Worm (Caenorhabditis elegans) whole organism, L3 larva: ENCODE results near the gene phf-34.

ENCODE experiments used
- ama-1 ChIP-seq: fragments of 150-350 bp; optimal IDR thresholded peaks from 2 replicates; lab custom pipeline; 2018
- egl-27 ChIP-seq: sonication (generic microtip); optimal IDR thresholded peaks from 4 replicates; lab custom pipeline; 2017; ENCODE audit warnings: missing biosample characterization, missing genetic modification reagents, missing genetic modification characterization
- elt-2 ChIP-seq: sonication (generic microtip); optimal IDR thresholded peaks from 2 replicates; lab custom pipeline; 2016; ENCODE audit warnings: missing genetic modification reagents, mild to moderate bottlenecking, missing genetic modification characterization, missing compliant biosample characterization
- fkh-10 ChIP-seq: sonication (generic microtip); optimal IDR thresholded peaks from 2 replicates; lab custom pipeline; 2017; ENCODE audit warnings: missing biosample characterization, missing genetic modification reagents, missing genetic modification characterization
- lsy-12 ChIP-seq: sonication (generic microtip); optimal IDR thresholded peaks from 2 replicates; lab custom pipeline; 2016; ENCODE audit warnings: mild to moderate bottlenecking, missing genetic modification characterization, missing compliant biosample characterization
- nhr-12 ChIP-seq: fragments of 150-350 bp; optimal IDR thresholded peaks from 2 replicates; lab custom pipeline; 2014; ENCODE audit warnings: missing biosample characterization, missing genetic modification characterization
- nhr-237 ChIP-seq: fragments of 150-350 bp; optimal IDR thresholded peaks from 2 replicates; lab custom pipeline; 2014; ENCODE audit warnings: missing biosample characterization, missing genetic modification characterization
- nhr-43 ChIP-seq: sonication (generic microtip); optimal IDR thresholded peaks from 2 replicates; lab custom pipeline; 2016; ENCODE audit warnings: mild to moderate bottlenecking, missing genetic modification characterization, missing compliant biosample characterization; ENCODE audit not compliant: poor library complexity, severe bottlenecking
- snpc-4 ChIP-seq: fragments of 150-350 bp; optimal IDR thresholded peaks from 2 replicates; lab custom pipeline; 2014; ENCODE audit warnings: missing biosample characterization, missing genetic modification characterization
- unc-62 ChIP-seq: fragments of 150-350 bp; sonication (generic microtip); optimal IDR thresholded peaks from 4 replicates; lab custom pipeline; 2014; ENCODE audit warnings: missing biosample characterization, missing genetic modification reagents, missing genetic modification characterization
- zag-1 ChIP-seq: fragments of 150-350 bp; optimal IDR thresholded peaks from 2 replicates; lab custom pipeline; 2014; ENCODE audit warnings: missing biosample characterization, missing genetic modification characterization

DNA sequence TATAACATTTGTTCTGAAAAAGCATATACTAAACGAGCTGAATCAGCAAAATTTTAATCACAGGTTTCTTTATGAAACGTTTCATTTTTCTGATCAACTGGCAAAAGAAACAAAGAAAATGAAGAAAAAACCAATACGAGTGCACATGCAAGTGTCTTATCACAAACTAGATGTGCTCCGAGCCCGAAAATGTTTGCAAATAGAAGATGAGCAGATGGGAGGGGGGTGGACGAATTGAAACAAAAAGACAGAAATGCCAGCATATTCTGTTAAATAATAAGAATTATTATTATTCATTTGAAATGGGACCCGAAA, 34.7 kb upstream of the phf-34 start:
- no peak for TF ChIP-seq nhr-12 (tag; lab: Kevin White, UChicago)
- TF ChIP-seq elt-2 (tag; lab: Kevin White, UChicago) = peak; percentile 67
- no peak for TF ChIP-seq nhr-43
- TF ChIP-seq egl-27 (tag; lab: Kevin White, UChicago) = no peak
- TF ChIP-seq zag-1 (tag; lab: Kevin White, UChicago) = no peak
- TF ChIP-seq lsy-12 (tag; lab: Kevin White, UChicago) = no peak
- TF ChIP-seq nhr-237 (tag; lab: Kevin White, UChicago) = no peak
- no peak for TF ChIP-seq snpc-4 (tag; lab: Kevin White, UChicago)
- no peak for TF ChIP-seq fkh-10 (GFP tag; lab: Kevin White, UChicago)
- no peak for TF ChIP-seq ama-1
- TF ChIP-seq unc-62 (GFP tag; lab: Kevin White, UChicago) = no peak
